Fruit fly (Drosophila melanogaster) whole organism: ENCODE data around the gene CG32246.

Experiments
- CG8478 ChIP-seq: fragments of >200 bp; optimal IDR thresholded peaks from 2 replicates; lab custom pipeline; 2018; ENCODE audit warnings: inconsistent platforms
- Dll ChIP-seq: fragments of >200 bp; optimal IDR thresholded peaks from 2 replicates; lab custom pipeline; 2017
- EcR ChIP-seq, 2 experiments: fragments of >200 bp; optimal IDR thresholded peaks; 2 replicates each; lab custom pipeline; 2017; ENCODE audit warnings: missing biosample characterization in 2 of 2, missing genetic modification characterization in 2 of 2, missing genetic modification reagents in 2 of 2
- pan ChIP-seq: fragments of >200 bp; optimal IDR thresholded peaks from 2 replicates; lab custom pipeline; 2017
- psq ChIP-seq: fragments of >200 bp; optimal IDR thresholded peaks from 2 replicates; lab custom pipeline; 2017
- usp ChIP-seq: fragments of >200 bp; optimal IDR thresholded peaks from 2 replicates; lab custom pipeline; 2017; ENCODE audit warnings: missing biosample characterization, missing genetic modification characterization, mixed read lengths

- TF ChIP-seq CG8478 (lab: Kevin White, UChicago) (no peak), usp (no peak), pan (no peak), psq (lab: Kevin White, UChicago) (no peak), Dll (lab: Kevin White, UChicago) (no peak), EcR (GFP tag; optimal IDR thresholded peaks at IDR 0.05; lab: Kevin White, UChicago) (no peak)
These were observed 27.0 kb downstream of the CG32246 start, which contains the start of gene TTLL1B for dm6 chr3L:4647976-4648375.
